Worm (Caenorhabditis elegans): ENCODE results near the gene C37C3.11.

C37C3.11 gene

DNA sequence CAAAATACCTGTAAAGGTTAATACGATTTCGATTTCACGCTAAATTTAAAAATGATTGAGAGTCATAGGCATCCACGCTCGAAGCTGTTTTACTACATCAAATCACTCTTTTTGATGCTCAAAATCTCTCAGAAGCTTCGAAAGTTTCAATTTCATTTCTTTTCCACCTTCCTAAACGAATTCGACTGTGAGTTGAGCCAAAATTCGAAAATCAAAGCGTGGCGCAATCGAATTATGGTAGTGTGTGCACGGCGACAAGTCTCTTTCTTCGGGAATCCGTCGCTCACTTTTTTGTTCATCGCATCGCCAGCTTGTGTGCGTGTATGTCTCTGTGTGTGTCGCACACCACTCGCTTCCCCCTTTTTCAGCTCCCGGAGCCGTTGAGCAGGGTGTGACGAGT, 8.4 kb upstream of the C37C3.11 start:
- TF ChIP-seq fkh-10 (GFP tag; optimal IDR thresholded peaks at IDR 0.05) (peak; percentile 58), aly-2 (tag; optimal IDR thresholded peaks at IDR 0.05) (no peak)

DNA sequence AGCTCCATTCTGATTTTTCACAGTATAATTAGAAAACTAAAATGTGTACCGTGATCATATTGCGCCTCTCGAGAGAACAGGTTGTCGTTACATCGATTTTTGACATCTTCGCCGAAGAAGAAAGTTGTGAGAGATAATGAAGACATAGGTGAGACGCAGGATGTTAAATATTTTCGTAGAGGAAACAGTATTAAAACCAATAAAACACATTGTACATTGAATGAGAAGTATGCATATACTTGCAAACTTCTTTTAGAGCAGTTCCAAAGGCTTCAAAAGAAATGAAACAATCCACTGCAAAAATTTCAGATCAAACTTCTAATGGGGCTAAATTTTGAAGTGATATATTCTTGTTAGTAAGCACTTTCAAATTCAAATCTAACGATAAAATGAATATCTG, 6.1 kb upstream of the C37C3.11 start, which contains the start of gene nipi-4:
TSS of gene nipi-4 (minus strand) at position 101 of the 400 bp plus-strand sequence.
- TF ChIP-seq hmg-11 (tag; optimal IDR thresholded peaks at IDR 0.05) = no peak
- peak; percentile 4 for TF ChIP-seq nhr-23 (tag; optimal IDR thresholded peaks at IDR 0.05)
- TF ChIP-seq nhr-12 (tag; optimal IDR thresholded peaks at IDR 0.05) = no peak
- no peak for TF ChIP-seq tbx-2 (tag; optimal IDR thresholded peaks at IDR 0.05)

DNA sequence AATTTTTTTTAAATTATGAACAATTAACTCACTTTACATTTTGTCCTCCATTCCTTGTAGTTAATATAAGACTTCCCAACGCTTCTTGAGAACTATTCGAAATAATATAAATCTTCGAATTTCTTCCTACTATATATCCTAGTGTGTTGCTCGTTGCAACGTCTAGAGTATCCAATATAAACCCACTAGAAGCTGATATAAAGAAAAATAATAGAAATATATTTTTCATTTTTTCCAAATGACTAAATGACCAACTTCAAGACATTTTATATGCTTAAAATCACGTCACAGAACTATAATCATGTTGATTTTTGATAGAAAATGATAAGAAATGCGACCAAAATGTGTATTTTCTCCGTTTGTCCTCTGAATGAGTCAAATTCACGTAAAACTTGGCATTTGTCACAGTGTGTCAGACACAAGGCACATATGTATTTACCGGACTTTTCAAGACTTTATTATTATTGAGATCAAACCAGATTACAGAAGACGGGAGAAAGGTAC, 1.5 kb downstream of the C37C3.11 start, which contains the start of gene C37C3.10:
TSS of gene C37C3.10 (minus strand) at position 51 of the 504 bp plus-strand sequence.
- TF ChIP-seq ceh-9 (tag; optimal IDR thresholded peaks at IDR 0.05) = no peak
- TF ChIP-seq R02D3.7 (tag; optimal IDR thresholded peaks at IDR 0.05) = no peak
- peak; percentile 64 for TF ChIP-seq pqm-1 (tag; optimal IDR thresholded peaks at IDR 0.05)
- no peak for TF ChIP-seq nhr-23 (tag; optimal IDR thresholded peaks at IDR 0.05)

DNA sequence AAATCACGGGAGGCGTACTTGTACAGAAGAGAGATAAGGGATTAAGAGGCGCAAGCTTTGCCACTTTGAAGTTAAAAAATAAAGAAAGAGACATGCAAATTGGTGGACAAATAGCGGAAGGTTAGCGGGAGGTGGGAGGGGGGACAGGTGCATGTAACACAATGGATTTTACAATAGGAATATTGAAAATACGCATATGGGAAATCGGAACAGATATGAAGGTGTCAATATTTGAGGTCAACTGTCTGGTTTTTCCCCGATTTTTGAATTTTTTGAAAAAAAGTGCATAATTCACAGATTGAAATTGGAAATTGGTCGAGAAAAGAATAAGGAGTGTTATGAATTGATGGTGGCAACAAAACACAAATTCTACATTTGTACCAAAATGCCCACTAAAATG, 2.8 kb downstream of the C37C3.11 start, which contains the start of gene C37C3.17:
TSS of gene C37C3.17 (minus strand) at position 101 of the 400 bp plus-strand sequence.
- no peak for TF ChIP-seq unc-62 (GFP tag; optimal IDR thresholded peaks at IDR 0.05)
- TF ChIP-seq fos-1 (tag; optimal IDR thresholded peaks at IDR 0.05) = no peak
- TF ChIP-seq lin-39 (tag; optimal IDR thresholded peaks at IDR 0.05) = no peak
- TF ChIP-seq egl-5 (tag; optimal IDR thresholded peaks at IDR 0.05) = no peak
- no peak for TF ChIP-seq nhr-12 (tag; optimal IDR thresholded peaks at IDR 0.05)
- no peak for TF ChIP-seq zag-1 (tag; optimal IDR thresholded peaks at IDR 0.05)
- TF ChIP-seq lin-15B (tag; optimal IDR thresholded peaks at IDR 0.05) = no peak

DNA sequence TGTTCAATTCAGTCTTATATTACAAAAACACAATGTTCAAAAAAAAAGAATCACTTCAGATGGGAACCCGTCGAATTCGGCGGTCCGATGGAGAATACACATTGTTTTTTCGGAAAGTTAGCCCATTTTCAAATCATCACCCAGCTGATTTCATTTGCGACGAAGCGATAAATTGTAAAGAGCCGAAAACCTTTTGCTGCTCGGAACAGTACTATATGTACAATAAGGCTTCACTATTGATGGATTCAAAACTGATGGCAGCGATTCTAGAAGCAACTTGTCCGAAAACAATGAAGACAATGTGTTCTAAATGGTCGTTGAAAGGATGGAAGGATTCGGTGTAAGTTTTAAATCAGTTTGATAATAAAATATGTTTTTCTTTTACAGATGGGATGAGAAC, 6.6 kb downstream of the C37C3.11 start, which contains the start of gene C37C3.1:
TSS of gene C37C3.1 (plus strand) at position 33 of the 400 bp plus-strand sequence.
- TF ChIP-seq hmg-11 (tag; optimal IDR thresholded peaks at IDR 0.05) (no peak), snpc-4 (tag; optimal IDR thresholded peaks at IDR 0.05) (no peak), tbx-2 (tag; optimal IDR thresholded peaks at IDR 0.05) (peak; percentile 13), R02D3.7 (tag; optimal IDR thresholded peaks at IDR 0.05) (no peak), ztf-4 (tag; optimal IDR thresholded peaks at IDR 0.05) (no peak), nhr-237 (tag; optimal IDR thresholded peaks at IDR 0.05) (no peak), nhr-43 (tag; optimal IDR thresholded peaks at IDR 0.05; ENCODE audit: poor library complexity, severe bottlenecking) (peak; percentile 56), ceh-9 (tag; optimal IDR thresholded peaks at IDR 0.05) (no peak), fos-1 (tag; optimal IDR thresholded peaks at IDR 0.05) (no peak), nhr-77 (tag; optimal IDR thresholded peaks at IDR 0.05) (peak; percentile 15), fkh-2 (tag; optimal IDR thresholded peaks at IDR 0.05) (no peak), egl-27 (tag; optimal IDR thresholded peaks at IDR 0.05) (no peak), ceh-16 (tag; optimal IDR thresholded peaks at IDR 0.05) (no peak), nhr-28 (tag; optimal IDR thresholded peaks at IDR 0.05) (no peak), mml-1 (tag; optimal IDR thresholded peaks at IDR 0.05) (no peak), unc-62 (GFP tag; optimal IDR thresholded peaks at IDR 0.05) (no peak), nhr-67 (tag; optimal IDR thresholded peaks at IDR 0.05) (no peak), pqm-1 (tag; optimal IDR thresholded peaks at IDR 0.05) (no peak), jun-1 (tag; optimal IDR thresholded peaks at IDR 0.05) (no peak), lsy-12 (tag; optimal IDR thresholded peaks at IDR 0.05) (peak; percentile 29), ceh-82 (tag; optimal IDR thresholded peaks at IDR 0.05) (no peak), nhr-11 (tag; optimal IDR thresholded peaks at IDR 0.05) (no peak), ZK546.5 (tag; optimal IDR thresholded peaks at IDR 0.05) (no peak), elt-1 (tag; optimal IDR thresholded peaks at IDR 0.05) (no peak), zag-1 (tag; optimal IDR thresholded peaks at IDR 0.05) (no peak), nhr-76 (tag; optimal IDR thresholded peaks at IDR 0.05) (no peak), fkh-10 (GFP tag; optimal IDR thresholded peaks at IDR 0.05) (no peak), lin-39 (tag; optimal IDR thresholded peaks at IDR 0.05) (no peak), nhr-23 (tag; optimal IDR thresholded peaks at IDR 0.05) (peak; percentile 35), elt-3 (tag; optimal IDR thresholded peaks at IDR 0.05) (no peak), daf-12 (tag; optimal IDR thresholded peaks at IDR 0.05) (no peak), unc-39 (tag; optimal IDR thresholded peaks at IDR 0.05) (no peak), pha-4 (tag; optimal IDR thresholded peaks at IDR 0.05) (no peak), elt-2 (tag; optimal IDR thresholded peaks at IDR 0.05) (peak; percentile 33), egl-5 (tag; optimal IDR thresholded peaks at IDR 0.05) (no peak), eor-1 (tag; optimal IDR thresholded peaks at IDR 0.05) (no peak), nhr-12 (tag; optimal IDR thresholded peaks at IDR 0.05) (no peak), mdl-1 (tag; optimal IDR thresholded peaks at IDR 0.05) (no peak), nfya-1 (tag; optimal IDR thresholded peaks at IDR 0.05; ENCODE audit: insufficient read depth) (no peak), ama-1 (optimal IDR thresholded peaks at IDR 0.05) (peak; percentile 74), ceh-28 (tag; optimal IDR thresholded peaks at IDR 0.05) (peak; percentile 48), ztf-11 (tag; optimal IDR thresholded peaks at IDR 0.05) (no peak), aly-2 (tag; optimal IDR thresholded peaks at IDR 0.05) (peak; percentile 67)
